Fruit fly (Drosophila melanogaster): ENCODE results near the gene nAChRbeta2.

nAChRbeta2 gene

DNA sequence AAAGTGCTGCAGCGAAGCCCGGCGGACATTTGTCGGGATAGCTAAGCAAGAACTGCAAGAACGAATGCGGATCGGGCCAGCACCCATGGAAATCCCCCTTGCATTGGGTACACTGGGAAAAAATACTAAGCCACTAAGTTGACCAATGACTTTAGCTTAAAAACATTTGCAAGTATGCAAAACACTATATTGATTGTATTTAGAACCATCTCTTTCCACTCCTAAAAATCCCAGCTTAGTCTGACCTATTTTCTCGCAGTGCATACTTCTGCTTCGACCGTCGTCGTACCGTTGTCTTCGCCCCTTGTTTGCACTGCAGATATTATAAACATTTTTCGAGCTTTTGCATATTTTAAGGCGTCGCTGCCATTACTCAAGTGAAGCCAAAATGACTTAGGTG, 18.8 kb downstream of the nAChRbeta2 start:
- TF ChIP-seq Dll (optimal IDR thresholded peaks at IDR 0.05) = no peak

DNA sequence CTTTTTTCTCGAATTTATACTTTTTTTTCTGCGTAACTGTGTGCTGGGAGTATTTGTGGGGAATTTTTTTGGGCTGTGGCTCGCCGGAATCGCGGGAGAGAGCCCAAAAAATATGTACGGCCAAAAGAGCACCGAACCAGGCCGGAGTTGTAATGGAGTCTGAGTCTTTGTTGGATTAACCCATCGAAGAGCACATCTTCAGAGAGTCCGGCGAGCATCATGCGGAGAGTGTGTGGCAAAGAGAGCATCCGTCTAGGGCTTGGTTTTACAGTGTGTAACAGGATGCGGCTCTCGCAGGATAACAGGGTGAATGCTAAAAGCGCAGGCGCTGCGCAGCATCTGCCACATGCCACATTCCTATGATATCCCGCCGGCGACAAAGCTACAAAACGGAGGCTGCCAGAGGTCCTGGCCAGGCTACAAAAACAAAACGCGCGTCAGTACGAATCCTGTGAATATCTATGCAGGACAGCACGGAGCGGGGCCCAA, 29.9 kb downstream of the nAChRbeta2 start, which contains the start of gene nAChRalpha2:
nAChRalpha2 (plus strand) TSS at position 439 of the 489 bp plus-strand sequence.
- TF ChIP-seq EcR (GFP tag; optimal IDR thresholded peaks at IDR 0.05) (no peak), usp (GFP tag; optimal IDR thresholded peaks at IDR 0.05) (no peak), Dll (optimal IDR thresholded peaks at IDR 0.05) (no peak), psq (optimal IDR thresholded peaks at IDR 0.05) (no peak), CG8478 (optimal IDR thresholded peaks at IDR 0.05) (no peak), pan (optimal IDR thresholded peaks at IDR 0.05) (no peak)

DNA sequence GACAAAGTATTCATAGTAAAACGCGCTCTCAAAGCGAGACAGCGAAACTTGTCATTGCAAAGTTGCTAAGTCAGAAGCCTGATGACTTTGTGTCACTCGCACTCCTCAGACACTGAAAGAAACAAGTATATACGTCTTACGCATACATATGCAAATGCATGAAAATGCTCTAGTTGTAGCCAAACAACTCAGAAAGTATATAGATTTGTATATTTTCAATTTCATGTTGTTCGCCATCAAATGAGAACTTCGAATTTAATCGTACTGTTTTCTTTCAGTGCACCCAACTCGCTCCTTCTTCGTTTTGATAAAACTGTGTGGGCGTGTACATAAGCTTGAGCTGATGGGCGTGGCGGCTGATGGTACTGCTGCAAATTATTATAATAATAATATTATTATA, 33.9 kb downstream of the nAChRbeta2 start:
- TF ChIP-seq psq (optimal IDR thresholded peaks at IDR 0.05) (no peak), usp (GFP tag; optimal IDR thresholded peaks at IDR 0.05) (no peak), CG8478 (optimal IDR thresholded peaks at IDR 0.05) (no peak), EcR (GFP tag; optimal IDR thresholded peaks at IDR 0.05) (no peak), Dll (optimal IDR thresholded peaks at IDR 0.05) (no peak), pan (optimal IDR thresholded peaks at IDR 0.05) (no peak)

DNA sequence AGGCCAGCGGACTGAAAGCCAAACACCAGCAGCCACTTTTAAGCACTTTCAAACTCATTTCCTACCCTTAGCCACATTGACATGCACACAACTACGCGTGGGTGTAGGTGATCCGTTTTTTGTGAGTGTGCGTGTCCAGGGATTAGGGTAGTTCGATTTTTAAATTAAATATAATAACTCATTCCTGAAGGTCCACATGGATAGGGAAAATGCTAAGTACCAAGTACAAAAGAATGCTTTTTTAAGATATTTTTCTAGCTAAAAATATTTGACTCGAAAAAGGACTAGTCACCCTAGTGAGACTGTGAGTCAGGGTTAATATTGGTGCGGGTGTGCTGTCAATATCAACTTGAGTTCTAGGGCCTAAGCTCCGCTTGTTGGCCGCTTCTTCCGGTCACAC, 40.1 kb downstream of the nAChRbeta2 start:
- no peak for TF ChIP-seq pan (optimal IDR thresholded peaks at IDR 0.05)
- no peak for TF ChIP-seq Dll (optimal IDR thresholded peaks at IDR 0.05)
- TF ChIP-seq CG8478 (optimal IDR thresholded peaks at IDR 0.05) = no peak
- no peak for TF ChIP-seq psq (optimal IDR thresholded peaks at IDR 0.05)
- no peak for TF ChIP-seq EcR (GFP tag; optimal IDR thresholded peaks at IDR 0.05)

DNA sequence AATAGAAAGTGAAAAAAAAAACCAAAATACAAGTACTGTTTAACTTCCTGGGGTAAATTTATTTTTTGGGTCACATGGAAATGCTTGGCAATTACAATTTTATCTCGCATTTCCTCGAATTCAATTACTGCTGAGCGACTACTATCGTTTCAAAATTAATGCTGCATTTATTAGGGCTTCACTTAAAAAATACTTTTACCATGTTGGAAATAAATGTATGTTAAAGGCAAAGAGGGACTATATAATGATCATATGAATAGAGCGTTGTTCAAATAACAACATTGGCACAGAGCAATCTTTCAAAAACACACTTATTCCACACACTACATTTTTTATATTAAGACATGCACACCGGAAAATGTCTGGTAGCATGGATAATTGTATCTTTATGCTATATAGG, 45.8 kb downstream of the nAChRbeta2 start, which contains the start of gene CG31128:
CG31128 (plus strand) TSS at position 301 of the 400 bp plus-strand sequence.
- TF ChIP-seq psq (optimal IDR thresholded peaks at IDR 0.05) (no peak), usp (GFP tag; optimal IDR thresholded peaks at IDR 0.05) (no peak), pan (optimal IDR thresholded peaks at IDR 0.05) (no peak), CG8478 (optimal IDR thresholded peaks at IDR 0.05) (no peak), EcR (GFP tag; optimal IDR thresholded peaks at IDR 0.05) (no peak), Dll (optimal IDR thresholded peaks at IDR 0.05) (no peak)

DNA sequence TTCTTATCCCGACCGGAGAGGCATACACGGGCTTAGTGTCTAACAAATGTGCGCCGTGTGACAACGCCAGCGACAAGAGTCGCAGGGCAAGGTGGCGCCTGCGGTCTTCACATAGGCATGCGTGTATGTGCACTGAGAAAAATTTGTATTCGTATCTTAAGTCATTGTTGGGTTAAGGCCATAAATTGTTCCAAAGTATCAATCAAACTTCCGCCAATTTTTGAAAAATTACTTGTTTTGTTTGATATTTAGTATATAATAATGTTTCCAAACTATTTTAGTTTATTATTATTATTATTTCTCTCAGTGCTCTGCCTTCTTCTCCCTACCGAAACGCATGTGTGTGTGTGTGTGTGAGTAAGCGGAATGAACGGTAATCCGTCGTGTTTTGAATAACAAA, 47.7 kb downstream of the nAChRbeta2 start:
- TF ChIP-seq psq (optimal IDR thresholded peaks at IDR 0.05) = no peak
- TF ChIP-seq pan (optimal IDR thresholded peaks at IDR 0.05) = no peak
- TF ChIP-seq EcR (GFP tag; optimal IDR thresholded peaks at IDR 0.05) = no peak
- TF ChIP-seq Dll (optimal IDR thresholded peaks at IDR 0.05) = no peak
- no peak for TF ChIP-seq usp (GFP tag; optimal IDR thresholded peaks at IDR 0.05)
- no peak for TF ChIP-seq CG8478 (optimal IDR thresholded peaks at IDR 0.05)

All from whole organism.